Worm (Caenorhabditis elegans): Measurements from ENCODE around the gene idpp-16.

idpp-16 gene

DNA sequence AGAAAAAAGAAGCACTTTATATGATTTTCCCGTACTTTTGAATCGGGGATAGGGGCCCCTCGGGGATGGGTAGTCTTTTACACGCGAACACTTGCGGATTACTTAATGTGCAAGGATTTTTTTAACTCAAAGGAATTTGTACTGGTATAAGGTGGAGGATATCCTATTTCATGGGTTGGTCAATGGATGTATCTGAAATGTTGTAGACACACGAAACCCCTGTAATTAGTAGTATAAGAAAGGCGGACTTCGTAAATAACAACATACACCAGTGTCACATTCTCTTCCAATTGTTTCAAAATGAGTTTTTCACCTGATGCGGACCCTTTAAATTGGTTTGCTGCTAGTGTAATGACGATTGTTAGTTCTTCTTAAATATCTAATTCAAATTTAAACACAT, 12.9 kb downstream of the idpp-16 start, which contains the start of gene srx-80:
Gene srx-80 (plus strand): TSS at position 301 of the 400 bp plus-strand sequence.
- no peak for TF ChIP-seq fkh-4 (tag; optimal IDR thresholded peaks at IDR 0.05; ENCODE audit: borderline replicate concordance)
- no peak for TF ChIP-seq efl-1 (optimal IDR thresholded peaks at IDR 0.05)
- TF ChIP-seq efl-1 (GFP tag; optimal IDR thresholded peaks at IDR 0.05 in 1 of 2) = peak in 1 of 2 experiments; percentile 75
- no peak for TF ChIP-seq egl-27 (tag; optimal IDR thresholded peaks at IDR 0.05)
- TF ChIP-seq nhr-76 (tag; optimal IDR thresholded peaks at IDR 0.05) = no peak
- no peak for TF ChIP-seq ztf-11 (tag; optimal IDR thresholded peaks at IDR 0.05)

DNA sequence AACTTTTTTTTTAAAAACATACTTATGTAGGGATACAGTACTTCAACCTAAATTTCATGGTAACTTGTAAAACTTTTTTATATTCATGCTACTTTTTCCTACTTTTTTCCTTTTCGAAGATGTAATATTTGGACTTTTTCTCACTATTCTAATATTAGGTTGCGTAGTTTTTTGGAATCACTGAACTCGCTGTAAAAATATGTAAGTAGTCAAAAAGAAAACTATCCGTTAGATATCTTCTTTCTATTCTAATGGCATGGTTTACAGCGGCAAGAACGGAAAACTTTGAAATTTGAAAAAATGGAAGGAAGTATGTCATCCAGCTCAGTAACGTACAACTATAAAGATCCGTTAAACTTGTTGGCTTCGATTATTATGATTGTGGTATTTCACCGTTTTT, 16.9 kb downstream of the idpp-16 start, which contains the start of gene srx-82:
Gene srx-82 (plus strand): TSS at position 301 of the 400 bp plus-strand sequence.
- TF ChIP-seq aha-1 (tag; optimal IDR thresholded peaks at IDR 0.05) (no peak), nhr-11 (tag; optimal IDR thresholded peaks at IDR 0.05) (no peak), tbx-2 (tag; optimal IDR thresholded peaks at IDR 0.05) (no peak), grh-1 (GFP tag; IDR thresholded peaks at IDR 0.05) (no peak), F16B12.6 (tag; optimal IDR thresholded peaks at IDR 0.05) (no peak), nhr-71 (tag; optimal IDR thresholded peaks at IDR 0.05) (no peak), fos-1 (tag; optimal IDR thresholded peaks at IDR 0.05) (no peak), hpl-2 (GFP tag; optimal IDR thresholded peaks at IDR 0.05) (no peak), unc-62 (GFP tag; optimal IDR thresholded peaks at IDR 0.05) (no peak), sox-4 (tag; optimal IDR thresholded peaks at IDR 0.05) (no peak), ceh-63 (GFP tag; optimal IDR thresholded peaks at IDR 0.05) (no peak)

DNA sequence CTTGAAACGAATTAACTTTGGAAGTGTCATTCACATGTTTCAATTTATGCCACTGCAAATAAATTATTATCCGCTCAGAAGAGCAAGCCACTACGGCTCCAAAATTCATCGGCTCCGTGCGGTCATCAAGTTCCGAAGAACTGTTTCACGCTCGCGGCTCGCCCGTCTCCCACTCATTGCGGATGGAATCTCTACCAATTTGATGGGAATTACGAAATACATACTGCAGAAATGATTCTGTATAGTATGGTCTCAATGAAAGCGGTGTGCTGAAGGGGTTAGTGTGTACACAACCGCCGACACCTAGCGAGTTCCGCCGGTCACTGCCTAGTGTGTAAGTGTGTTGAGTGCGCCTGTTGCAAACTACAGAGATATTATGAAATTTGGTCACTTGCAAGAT, 21.2 kb downstream of the idpp-16 start:
- TF ChIP-seq sup-37 (GFP tag; optimal IDR thresholded peaks at IDR 0.05) (no peak), efl-1 (optimal IDR thresholded peaks at IDR 0.05) (peak; percentile 4 to 30), efl-1 (GFP tag; optimal IDR thresholded peaks at IDR 0.05 in 1 of 2) (no peak), nhr-28 (tag; optimal IDR thresholded peaks at IDR 0.05) (no peak), dpl-1 (GFP tag; optimal IDR thresholded peaks at IDR 0.05) (peak in 1 of 3 experiments; percentile 0), nhr-84 (tag; optimal IDR thresholded peaks at IDR 0.05) (no peak), unc-98 (GFP tag; IDR thresholded peaks at IDR 0.05) (no peak), tbx-2 (tag; optimal IDR thresholded peaks at IDR 0.05) (no peak), hpl-2 (GFP tag; optimal IDR thresholded peaks at IDR 0.05) (peak; percentile 56), nhr-20 (tag; optimal IDR thresholded peaks at IDR 0.05) (peak; percentile 75), nhr-90 (tag; optimal IDR thresholded peaks at IDR 0.05; ENCODE audit: poor library complexity) (peak; percentile 62), zip-4 (GFP tag; optimal IDR thresholded peaks at IDR 0.05) (peak; percentile 70), sptf-1 (tag; optimal IDR thresholded peaks at IDR 0.05) (no peak), ceh-82 (tag; optimal IDR thresholded peaks at IDR 0.05) (peak; percentile 42 to 54 (median 49)), lir-3 (tag; optimal IDR thresholded peaks at IDR 0.05; ENCODE audit: poor library complexity) (no peak), nhr-12 (tag; optimal IDR thresholded peaks at IDR 0.05) (no peak), snu-23 (GFP tag; optimal IDR thresholded peaks at IDR 0.05) (no peak), lin-15B (tag; optimal IDR thresholded peaks at IDR 0.05) (no peak), unc-130 (tag; optimal IDR thresholded peaks at IDR 0.05) (no peak), blmp-1 (tag; optimal IDR thresholded peaks at IDR 0.05) (no peak), nhr-237 (tag; optimal IDR thresholded peaks at IDR 0.05) (no peak), swsn-7 (tag; optimal IDR thresholded peaks at IDR 0.05) (peak; percentile 29), fkh-10 (GFP tag; optimal IDR thresholded peaks at IDR 0.05) (no peak), vab-15 (tag; optimal IDR thresholded peaks at IDR 0.05) (no peak), fkh-8 (tag; optimal IDR thresholded peaks at IDR 0.05) (no peak), lin-14 (GFP tag; optimal IDR thresholded peaks at IDR 0.05) (no peak), elt-3 (tag; optimal IDR thresholded peaks at IDR 0.05) (peak in 1 of 6 experiments; percentile 16), jun-1 (tag; optimal IDR thresholded peaks at IDR 0.05) (no peak), ceh-88 (GFP tag; IDR thresholded peaks at IDR 0.05) (no peak), ces-1 (GFP tag; optimal IDR thresholded peaks at IDR 0.05) (no peak), elt-2 (tag; optimal IDR thresholded peaks at IDR 0.05) (peak; percentile 61), ets-5 (GFP tag; IDR thresholded peaks at IDR 0.05) (no peak), nhr-47 (tag; optimal IDR thresholded peaks at IDR 0.05) (peak; percentile 54), nhr-71 (tag; optimal IDR thresholded peaks at IDR 0.05) (peak; percentile 80), lin-39 (tag; optimal IDR thresholded peaks at IDR 0.05) (no peak), egl-27 (tag; optimal IDR thresholded peaks at IDR 0.05) (no peak), grh-1 (GFP tag; IDR thresholded peaks at IDR 0.05) (0 out of 2 replicates have a peak, but pooled peaks have one; percentile 28), snpc-4 (tag; optimal IDR thresholded peaks at IDR 0.05) (peak; percentile 97), lsy-2 (tag; optimal IDR thresholded peaks at IDR 0.05) (no peak)

All from whole organism, L1 larva.